Worm (Caenorhabditis elegans): ENCODE measurements around the gene abhd-14.

Gene abhd-14

ce11 chrIV:1044287-1044686 is 14.4 kb upstream of the abhd-14 start, which contains the start of gene Y55F3AM.11:
Gene Y55F3AM.11 (minus strand): TSS chrIV:1044387.
- TF ChIP-seq F13C5.2 (tag; optimal IDR thresholded peaks at IDR 0.05) (no peak), sea-1 (GFP tag; conservative IDR thresholded peaks at IDR 0.05) (no peak), aly-1 (tag; optimal IDR thresholded peaks at IDR 0.05) (no peak), scrt-1 (GFP tag; IDR thresholded peaks at IDR 0.05) (no peak), ceh-13 (GFP tag; optimal IDR thresholded peaks at IDR 0.05) (no peak), B0310.2 (tag; optimal IDR thresholded peaks at IDR 0.05) (no peak), tra-4 (tag; optimal IDR thresholded peaks at IDR 0.05) (no peak), hnd-1 (tag; optimal IDR thresholded peaks at IDR 0.05) (no peak), hmg-4 (GFP tag; optimal IDR thresholded peaks at IDR 0.05) (no peak), ets-7 (tag; optimal IDR thresholded peaks at IDR 0.05) (no peak), tbx-11 (GFP tag; IDR thresholded peaks at IDR 0.05) (no peak), tbx-37 (GFP tag; conservative IDR thresholded peaks at IDR 0.05) (no peak), pes-1 (GFP tag; IDR thresholded peaks at IDR 0.05) (no peak), ama-1 (optimal IDR thresholded peaks at IDR 0.05) (no peak), hmbx-1 (tag; optimal IDR thresholded peaks at IDR 0.05) (no peak), ceh-36 (tag; optimal IDR thresholded peaks at IDR 0.05) (no peak), flt-1 (GFP tag; IDR thresholded peaks at IDR 0.05) (no peak)

ce11 chrIV:1040537-1040936 is 10.7 kb upstream of the abhd-14 start:
- TF ChIP-seq tra-4 (tag; optimal IDR thresholded peaks at IDR 0.05) (no peak), ets-7 (tag; optimal IDR thresholded peaks at IDR 0.05) (no peak), scrt-1 (GFP tag; IDR thresholded peaks at IDR 0.05) (no peak), sea-1 (GFP tag; conservative IDR thresholded peaks at IDR 0.05) (no peak), ceh-13 (GFP tag; optimal IDR thresholded peaks at IDR 0.05) (no peak), ceh-36 (tag; optimal IDR thresholded peaks at IDR 0.05) (no peak), B0310.2 (tag; optimal IDR thresholded peaks at IDR 0.05) (no peak), F13C5.2 (tag; optimal IDR thresholded peaks at IDR 0.05) (no peak), ama-1 (optimal IDR thresholded peaks at IDR 0.05) (no peak), flt-1 (GFP tag; IDR thresholded peaks at IDR 0.05) (no peak), hmg-4 (GFP tag; optimal IDR thresholded peaks at IDR 0.05) (no peak), aly-1 (tag; optimal IDR thresholded peaks at IDR 0.05) (no peak), pes-1 (GFP tag; IDR thresholded peaks at IDR 0.05) (no peak), hmbx-1 (tag; optimal IDR thresholded peaks at IDR 0.05) (no peak), hnd-1 (tag; optimal IDR thresholded peaks at IDR 0.05) (no peak), tbx-37 (GFP tag; conservative IDR thresholded peaks at IDR 0.05) (no peak), tbx-11 (GFP tag; IDR thresholded peaks at IDR 0.05) (no peak)

- TF ChIP-seq scrt-1 (GFP tag; IDR thresholded peaks at IDR 0.05) (no peak), flt-1 (GFP tag; IDR thresholded peaks at IDR 0.05) (no peak), hmg-4 (GFP tag; optimal IDR thresholded peaks at IDR 0.05) (no peak), hnd-1 (tag; optimal IDR thresholded peaks at IDR 0.05) (no peak), F13C5.2 (tag; optimal IDR thresholded peaks at IDR 0.05) (no peak), ama-1 (optimal IDR thresholded peaks at IDR 0.05) (no peak), aly-1 (tag; optimal IDR thresholded peaks at IDR 0.05) (no peak), pes-1 (GFP tag; IDR thresholded peaks at IDR 0.05) (no peak)
These were observed 8.7 kb upstream of the abhd-14 start for ce11 chrIV:1038516-1038915.

ce11 chrIV:1035108-1035507 is 5.3 kb upstream of the abhd-14 start:
- TF ChIP-seq flt-1 (GFP tag; IDR thresholded peaks at IDR 0.05) (no peak), ets-7 (tag; optimal IDR thresholded peaks at IDR 0.05) (no peak), ama-1 (optimal IDR thresholded peaks at IDR 0.05) (no peak), hmbx-1 (tag; optimal IDR thresholded peaks at IDR 0.05) (no peak), B0310.2 (tag; optimal IDR thresholded peaks at IDR 0.05) (no peak), sea-1 (GFP tag; conservative IDR thresholded peaks at IDR 0.05) (no peak), tbx-11 (GFP tag; IDR thresholded peaks at IDR 0.05) (no peak), aly-1 (tag; optimal IDR thresholded peaks at IDR 0.05) (no peak), tbx-37 (GFP tag; conservative IDR thresholded peaks at IDR 0.05) (no peak), ceh-13 (GFP tag; optimal IDR thresholded peaks at IDR 0.05) (no peak), hmg-4 (GFP tag; optimal IDR thresholded peaks at IDR 0.05) (no peak), hnd-1 (tag; optimal IDR thresholded peaks at IDR 0.05) (no peak), F13C5.2 (tag; optimal IDR thresholded peaks at IDR 0.05) (no peak)

- TF ChIP-seq ets-7 (tag; optimal IDR thresholded peaks at IDR 0.05), result no peak
- 0 out of 2 replicates have a peak, but pooled peaks have one; percentile 29 for TF ChIP-seq tbx-11 (GFP tag; IDR thresholded peaks at IDR 0.05)
- peak; percentile 7 for TF ChIP-seq pes-1 (GFP tag; IDR thresholded peaks at IDR 0.05)
- peak; percentile 34 for TF ChIP-seq aly-1 (tag; optimal IDR thresholded peaks at IDR 0.05)
- no peak for TF ChIP-seq hmg-4 (GFP tag; optimal IDR thresholded peaks at IDR 0.05)
These were observed 10.0 kb downstream of the abhd-14 start for ce11 chrIV:1019801-1020200.

ce11 chrIV:1015430-1015829 is 14.4 kb downstream of the abhd-14 start:
- TF ChIP-seq pes-1 (GFP tag; IDR thresholded peaks at IDR 0.05), result no peak
- TF ChIP-seq ama-1 (optimal IDR thresholded peaks at IDR 0.05), result no peak
- no peak for TF ChIP-seq scrt-1 (GFP tag; IDR thresholded peaks at IDR 0.05)
- no peak for TF ChIP-seq aly-1 (tag; optimal IDR thresholded peaks at IDR 0.05)
- TF ChIP-seq ceh-13 (GFP tag; optimal IDR thresholded peaks at IDR 0.05), result no peak
- TF ChIP-seq flt-1 (GFP tag; IDR thresholded peaks at IDR 0.05), result no peak
- TF ChIP-seq tbx-11 (GFP tag; IDR thresholded peaks at IDR 0.05), result no peak
- no peak for TF ChIP-seq hmg-4 (GFP tag; optimal IDR thresholded peaks at IDR 0.05)
- no peak for TF ChIP-seq hnd-1 (tag; optimal IDR thresholded peaks at IDR 0.05)
- TF ChIP-seq F13C5.2 (tag; optimal IDR thresholded peaks at IDR 0.05), result no peak
- no peak for TF ChIP-seq sea-1 (GFP tag; conservative IDR thresholded peaks at IDR 0.05)
- no peak for TF ChIP-seq hmbx-1 (tag; optimal IDR thresholded peaks at IDR 0.05)
- TF ChIP-seq ets-7 (tag; optimal IDR thresholded peaks at IDR 0.05), result no peak
- TF ChIP-seq B0310.2 (tag; optimal IDR thresholded peaks at IDR 0.05), result no peak
- TF ChIP-seq tra-4 (tag; optimal IDR thresholded peaks at IDR 0.05), result no peak
- TF ChIP-seq tbx-37 (GFP tag; conservative IDR thresholded peaks at IDR 0.05), result no peak
- TF ChIP-seq ceh-36 (tag; optimal IDR thresholded peaks at IDR 0.05), result no peak

- TF ChIP-seq ceh-36 (tag; optimal IDR thresholded peaks at IDR 0.05) (no peak), pes-1 (GFP tag; IDR thresholded peaks at IDR 0.05) (no peak), tra-4 (tag; optimal IDR thresholded peaks at IDR 0.05) (no peak), hmbx-1 (tag; optimal IDR thresholded peaks at IDR 0.05) (no peak), hmg-4 (GFP tag; optimal IDR thresholded peaks at IDR 0.05) (no peak)
These were observed 16.5 kb downstream of the abhd-14 start for ce11 chrIV:1013233-1013798.
